Worm (Caenorhabditis elegans) whole organism, young adult: ENCODE data around the gene clh-1.

ENCODE experiments used
- B0261.1 ChIP-seq: sonication (generic microtip); optimal IDR thresholded peaks from 2 replicates; lab custom pipeline; 2016; ENCODE audit warnings: mild to moderate bottlenecking, missing genetic modification characterization, moderate library complexity, missing compliant biosample characterization
- C17E4.6 ChIP-seq: fragments of 200-800 bp; sonication (Bioruptor generic); IDR thresholded peaks from 2 replicates; pipeline ENCODE4 v1.3.6; 2022; ENCODE audit warnings: missing genetic modification reagents, missing genetic modification characterization, missing compliant biosample characterization
- F10E7.11 ChIP-seq: sonication (generic microtip); optimal IDR thresholded peaks from 2 replicates; lab custom pipeline; 2017; ENCODE audit warnings: mild to moderate bottlenecking, missing genetic modification characterization, moderate library complexity, missing compliant biosample characterization
- akir-1 ChIP-seq: fragments of 200-800 bp; sonication (Bioruptor generic); optimal IDR thresholded peaks from 2 replicates; lab custom pipeline; 2018; ENCODE audit warnings: mild to moderate bottlenecking, missing genetic modification characterization, moderate library complexity, missing compliant biosample characterization
- attf-6 ChIP-seq: fragments of 200-800 bp; sonication (Bioruptor generic); IDR thresholded peaks from 2 replicates; pipeline ENCODE4 v1.3.6; 2022; ENCODE audit warnings: missing genetic modification reagents, missing genetic modification characterization, missing compliant biosample characterization
- dpl-1 ChIP-seq: fragments of 150-350 bp; optimal IDR thresholded peaks from 2 replicates; lab custom pipeline; 2014; ENCODE audit warnings: missing biosample characterization, missing genetic modification reagents, missing genetic modification characterization
- unc-62 ChIP-seq: fragments of 150-350 bp; optimal IDR thresholded peaks from 2 replicates; lab custom pipeline; 2014; ENCODE audit warnings: missing biosample characterization, missing genetic modification reagents, missing genetic modification characterization

DNA sequence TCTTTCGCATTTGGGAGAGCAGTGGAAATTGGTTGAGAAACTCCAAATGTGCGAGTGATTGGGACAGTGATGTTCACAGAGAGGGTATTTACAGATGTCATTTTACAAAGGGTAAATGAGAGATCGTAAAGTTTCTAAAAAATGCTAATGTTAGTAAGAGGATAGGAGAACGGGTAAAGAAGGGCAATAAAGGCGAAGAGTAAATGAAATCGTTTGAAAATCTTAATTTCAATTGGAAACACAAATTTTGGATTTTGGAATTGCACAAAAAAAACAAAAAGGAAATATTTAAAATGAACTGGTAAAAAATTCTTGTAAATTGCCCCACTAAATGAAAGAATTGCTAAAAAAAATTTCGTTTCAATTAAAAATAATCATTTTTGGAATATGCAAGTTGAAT is 39.8 kb downstream of the clh-1 start, which contains the start of gene pap-3:
- TF ChIP-seq unc-62 (GFP tag; lab: Kevin White, UChicago) (no peak), C17E4.6 (GFP tag; lab: Robert Waterston, UW) (no peak), attf-6 (no peak), akir-1 (GFP tag; lab: Kevin White, UChicago) (no peak), F10E7.11 (no peak), dpl-1 (GFP tag; lab: Kevin White, UChicago) (no peak), B0261.1 (tag; lab: Kevin White, UChicago) (no peak)
